Fruit fly (Drosophila melanogaster) whole organism: ENCODE measurements around the gene wb.

ENCODE experiments used
- CG8478 ChIP-seq: fragments of >200 bp; optimal IDR thresholded peaks from 2 replicates; lab custom pipeline; 2018; ENCODE audit warnings: inconsistent platforms
- usp ChIP-seq: fragments of >200 bp; optimal IDR thresholded peaks from 2 replicates; lab custom pipeline; 2017; ENCODE audit warnings: missing biosample characterization, missing genetic modification characterization, mixed read lengths

dm6 chr2L:14280772-14281171 lies 17.9 kb downstream of the wb start:
- TF ChIP-seq CG8478 (lab: Kevin White, UChicago), result no peak
- no peak for TF ChIP-seq usp
